Fruit fly (Drosophila melanogaster): ENCODE results near the gene btd.

The btd gene

dm6 chrX:9744034-9744673, 50.2 kb downstream of the btd start:
- TF ChIP-seq usp (GFP tag; optimal IDR thresholded peaks at IDR 0.05), result no peak
- no peak for TF ChIP-seq EcR (GFP tag; optimal IDR thresholded peaks at IDR 0.05)
- no peak for TF ChIP-seq Dll (optimal IDR thresholded peaks at IDR 0.05)
- no peak for TF ChIP-seq psq (optimal IDR thresholded peaks at IDR 0.05)
- no peak for TF ChIP-seq pan (optimal IDR thresholded peaks at IDR 0.05)
- no peak for TF ChIP-seq CG8478 (optimal IDR thresholded peaks at IDR 0.05)

- TF ChIP-seq EcR (GFP tag; optimal IDR thresholded peaks at IDR 0.05), result no peak
- TF ChIP-seq pan (optimal IDR thresholded peaks at IDR 0.05), result no peak
- no peak for TF ChIP-seq psq (optimal IDR thresholded peaks at IDR 0.05)
- TF ChIP-seq CG8478 (optimal IDR thresholded peaks at IDR 0.05), result no peak
- TF ChIP-seq usp (GFP tag; optimal IDR thresholded peaks at IDR 0.05), result no peak
- no peak for TF ChIP-seq Dll (optimal IDR thresholded peaks at IDR 0.05)
Measured at dm6 chrX:9744674-9745246, 50.8 kb downstream of the btd start.

Measured in whole organism.